Worm (Caenorhabditis elegans): ENCODE results near the gene F26C11.3.

DNA sequence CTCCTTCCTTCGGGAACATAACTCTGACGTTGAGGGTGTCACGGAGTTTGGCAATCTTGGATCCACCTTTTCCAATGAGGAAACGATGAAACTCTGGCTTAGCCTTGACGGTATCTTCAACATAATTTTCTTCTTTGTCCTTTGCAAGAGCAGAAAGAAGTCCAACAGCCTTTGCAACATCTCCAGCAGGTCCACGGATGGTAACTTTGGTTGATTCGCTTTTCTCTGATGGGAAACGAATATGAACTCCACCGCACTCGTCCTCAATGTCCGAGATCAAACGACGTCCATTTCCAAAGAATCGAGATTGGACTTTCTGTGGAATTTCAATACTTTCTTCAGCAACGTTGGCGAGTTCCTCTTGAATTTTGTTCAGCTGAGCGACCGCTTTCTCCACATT is 26.4 kb downstream of the F26C11.3 start:
- TF ChIP-seq nhr-12 (tag; optimal IDR thresholded peaks at IDR 0.05) (no peak), jun-1 (tag; optimal IDR thresholded peaks at IDR 0.05) (no peak), unc-130 (tag; optimal IDR thresholded peaks at IDR 0.05) (no peak), C16A3.4 (tag; optimal IDR thresholded peaks at IDR 0.05) (no peak), ceh-90 (tag; optimal IDR thresholded peaks at IDR 0.05) (no peak), snpc-4 (tag; optimal IDR thresholded peaks at IDR 0.05) (no peak), nhr-47 (tag; optimal IDR thresholded peaks at IDR 0.05) (no peak), nhr-71 (tag; optimal IDR thresholded peaks at IDR 0.05) (no peak), alr-1 (tag; optimal IDR thresholded peaks at IDR 0.05; ENCODE audit: borderline replicate concordance) (no peak)
